Worm (Caenorhabditis elegans) whole organism, early embryonic: ENCODE results near the gene R05H5.7.

Experiments used
- B0310.2 ChIP-seq: sonication (generic microtip); optimal IDR thresholded peaks from 2 replicates; lab custom pipeline; 2016; ENCODE audit warnings: mild to moderate bottlenecking, missing genetic modification characterization, missing compliant biosample characterization
- ama-1 ChIP-seq: fragments of 150-350 bp; optimal IDR thresholded peaks from 2 replicates; lab custom pipeline; 2014
- ets-7 ChIP-seq: sonication (generic microtip); optimal IDR thresholded peaks from 2 replicates; lab custom pipeline; 2016; ENCODE audit warnings: missing genotype, missing genetic modification characterization, missing compliant biosample characterization
- flt-1 ChIP-seq: fragments of 200-800 bp; sonication (Bioruptor generic); IDR thresholded peaks from 2 replicates; pipeline ENCODE4 v1.3.6; 2022; ENCODE audit warnings: missing genetic modification characterization, missing compliant biosample characterization
- hmbx-1 ChIP-seq: sonication (generic microtip); optimal IDR thresholded peaks from 2 replicates; lab custom pipeline; 2016; ENCODE audit warnings: mild to moderate bottlenecking, missing genetic modification characterization, missing compliant biosample characterization
- hnd-1 ChIP-seq: sonication (generic microtip); optimal IDR thresholded peaks from 2 replicates; lab custom pipeline; 2016; ENCODE audit warnings: missing genetic modification characterization, missing compliant biosample characterization
- scrt-1 ChIP-seq: fragments of 200-800 bp; sonication (Bioruptor generic); IDR thresholded peaks from 2 replicates; pipeline ENCODE4 v1.3.6; 2022; ENCODE audit warnings: missing genetic modification characterization, missing compliant biosample characterization
- sea-1 ChIP-seq: fragments of 200-800 bp; sonication (Bioruptor generic); conservative IDR thresholded peaks from 2 replicates; pipeline ENCODE4 v1.3.6; 2022; ENCODE audit warnings: missing genetic modification characterization, missing compliant biosample characterization
- tbx-37 ChIP-seq: fragments of 200-800 bp; sonication (Bioruptor generic); conservative IDR thresholded peaks from 2 replicates; pipeline ENCODE4 v1.3.6; 2022; ENCODE audit warnings: missing genetic modification reagents, missing genetic modification characterization, missing compliant biosample characterization
- tra-4 ChIP-seq: sonication (generic microtip); optimal IDR thresholded peaks from 2 replicates; lab custom pipeline; 2017; ENCODE audit warnings: missing genetic modification characterization, missing compliant biosample characterization

DNA sequence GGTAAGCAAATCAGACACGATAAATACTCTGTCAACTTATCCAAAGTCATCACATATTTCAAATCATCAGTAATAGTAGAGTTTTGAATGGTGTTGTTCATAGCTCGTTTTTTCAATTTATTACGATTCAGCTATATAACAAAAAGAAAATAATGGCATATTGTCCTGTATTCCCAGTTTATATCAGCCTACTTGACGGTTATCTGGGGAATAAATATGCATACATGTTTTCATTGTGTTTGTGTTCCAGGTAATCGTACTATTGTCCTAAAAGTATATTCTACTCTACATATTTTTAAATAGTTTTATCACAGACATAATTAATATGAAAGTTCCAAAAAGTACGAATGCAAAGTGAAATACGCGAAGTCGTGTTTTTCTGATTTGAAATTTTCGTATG, 4.5 kb upstream of the R05H5.7 start, which contains the start of gene srd-2:
- TF ChIP-seq flt-1: no peak
- no peak for TF ChIP-seq hmbx-1 (tag; lab: Kevin White, UChicago)
- TF ChIP-seq B0310.2 (tag; lab: Kevin White, UChicago): no peak
- no peak for TF ChIP-seq scrt-1 (GFP tag; lab: Robert Waterston, UW)
- TF ChIP-seq hnd-1: no peak
- no peak for TF ChIP-seq ama-1 (lab: Kevin White, UChicago)
- no peak for TF ChIP-seq tbx-37
- no peak for TF ChIP-seq tra-4
- no peak for TF ChIP-seq sea-1 (GFP tag; lab: Robert Waterston, UW)
- TF ChIP-seq ets-7 (tag; lab: Kevin White, UChicago): no peak
